Fruit fly (Drosophila melanogaster): ENCODE data around the gene CG4259.

CG4259 gene

dm6 chr2L:2168184-2168893 lies 39.3 kb upstream of the CG4259 start (continued):
- TF ChIP-seq CG2875 (GFP tag; optimal IDR thresholded peaks at IDR 0.05) = no peak
- no peak for TF ChIP-seq Hr39 (optimal IDR thresholded peaks at IDR 0.05)
- peak; percentile 31; the same call in 1 of the 3 replicates for TF ChIP-seq so (GFP tag; IDR thresholded peaks at IDR 0.05)
- TF ChIP-seq phol (tag; optimal IDR thresholded peaks at IDR 0.05) = no peak
- TF ChIP-seq Nf-YB (GFP tag; optimal IDR thresholded peaks at IDR 0.05) = peak; percentile 13
- peak; percentile 48 for TF ChIP-seq Asciz (GFP tag; optimal IDR thresholded peaks at IDR 0.05)
- TF ChIP-seq Lim3 (GFP tag; IDR thresholded peaks at IDR 0.05) = 0 out of 2 replicates have a peak, but pooled peaks have one; percentile 6
- TF ChIP-seq YL-1 (GFP tag; optimal IDR thresholded peaks at IDR 0.05) = peak; percentile 5
- no peak for TF ChIP-seq Rfx (GFP tag; IDR thresholded peaks at IDR 0.05)
- no peak for TF ChIP-seq klu (GFP tag; IDR thresholded peaks at IDR 0.05)
- TF ChIP-seq Gsc (GFP tag; IDR thresholded peaks at IDR 0.05) = no peak
- TF ChIP-seq Drgx (GFP tag; IDR thresholded peaks at IDR 0.05) = peak; percentile 81
- no peak for TF ChIP-seq bowl (GFP tag; IDR thresholded peaks at IDR 0.05)
- peak; percentile 29 for TF ChIP-seq CG6765 (GFP tag; optimal IDR thresholded peaks at IDR 0.05)
- TF ChIP-seq bab2 (GFP tag; optimal IDR thresholded peaks at IDR 0.05) = no peak
- no peak for TF ChIP-seq sna (GFP tag; IDR thresholded peaks at IDR 0.05; ENCODE audit: partially characterized antibody)
- no peak for TF ChIP-seq chm (GFP tag; IDR thresholded peaks at IDR 0.05)
- TF ChIP-seq CG17802 (tag; optimal IDR thresholded peaks at IDR 0.05) = no peak
- TF ChIP-seq CG18011 (GFP tag; optimal IDR thresholded peaks at IDR 0.05) = no peak
- no peak for TF ChIP-seq kni (GFP tag; optimal IDR thresholded peaks at IDR 0.05)
- TF ChIP-seq CG11723 (GFP tag; optimal IDR thresholded peaks at IDR 0.05) = no peak
- TF ChIP-seq hth (optimal IDR thresholded peaks at IDR 0.05) = no peak
- peak; percentile 63 for TF ChIP-seq CG12219 (GFP tag; optimal IDR thresholded peaks at IDR 0.05)
- TF ChIP-seq CG12071 (GFP tag; optimal IDR thresholded peaks at IDR 0.05) = peak; percentile 74
- no peak for TF ChIP-seq CG12942 (GFP tag; optimal IDR thresholded peaks at IDR 0.05)
- peak; percentile 45; the same call in 1 of the 3 replicates for TF ChIP-seq otp (GFP tag; IDR thresholded peaks at IDR 0.05)
- TF ChIP-seq CoRest (tag; optimal IDR thresholded peaks at IDR 0.05) = no peak
- no peak for TF ChIP-seq NK7.1 (GFP tag; optimal IDR thresholded peaks at IDR 0.05)
- peak; percentile 73 for TF ChIP-seq wek (GFP tag; optimal IDR thresholded peaks at IDR 0.05)
- TF ChIP-seq CG17612 (GFP tag; IDR thresholded peaks at IDR 0.05) = no peak
- TF ChIP-seq Tbp (GFP tag; optimal IDR thresholded peaks at IDR 0.05) = no peak
- no peak for TF ChIP-seq NC2α (GFP tag; optimal IDR thresholded peaks at IDR 0.05)
- TF ChIP-seq CG4854 (GFP tag; optimal IDR thresholded peaks at IDR 0.05) = no peak
- TF ChIP-seq CG3407 (GFP tag; optimal IDR thresholded peaks at IDR 0.05) = peak; percentile 20
- no peak for TF ChIP-seq ewg (GFP tag; optimal IDR thresholded peaks at IDR 0.05)
- peak; percentile 73 for TF ChIP-seq fd64A (GFP tag; optimal IDR thresholded peaks at IDR 0.05)
- peak; percentile 10 for TF ChIP-seq dmrt11E (tag; optimal IDR thresholded peaks at IDR 0.05)
- TF ChIP-seq Stat92E (GFP tag; optimal IDR thresholded peaks at IDR 0.05) = no peak
- peak; percentile 37 for TF ChIP-seq CG10274 (GFP tag; optimal IDR thresholded peaks at IDR 0.05)
- peak; percentile 56 for TF ChIP-seq CG18599 (GFP tag; optimal IDR thresholded peaks at IDR 0.05)
- peak; percentile 16 for TF ChIP-seq CG33557 (GFP tag; optimal IDR thresholded peaks at IDR 0.05)
- no peak for TF ChIP-seq CG8478 (optimal IDR thresholded peaks at IDR 0.05)
- peak; percentile 38 for TF ChIP-seq CG9727 (GFP tag; optimal IDR thresholded peaks at IDR 0.05)
- TF ChIP-seq CG6791 (GFP tag; IDR thresholded peaks at IDR 0.05; ENCODE audit: partially characterized antibody) = no peak
- TF ChIP-seq CG4707 (GFP tag; optimal IDR thresholded peaks at IDR 0.05) = peak; percentile 38
- TF ChIP-seq usp (GFP tag; optimal IDR thresholded peaks at IDR 0.05) = no peak
- TF ChIP-seq PHDP (tag; optimal IDR thresholded peaks at IDR 0.05) = peak; percentile 41
- TF ChIP-seq CkIIα-i1 (GFP tag; IDR thresholded peaks at IDR 0.05) = no peak
- TF ChIP-seq CG4328 (GFP tag; optimal IDR thresholded peaks at IDR 0.05) = peak; percentile 33
- TF ChIP-seq schlank (tag; optimal IDR thresholded peaks at IDR 0.05) = peak; percentile 68
